Worm (Caenorhabditis elegans) whole organism, late embryonic: ENCODE data around the gene F44A6.3.

Source experiments
- C38D4.7 ChIP-seq: fragments of 200-800 bp; sonication (Bioruptor generic); optimal IDR thresholded peaks from 2 replicates; lab custom pipeline; 2018; ENCODE audit warnings: mild to moderate bottlenecking, missing genetic modification characterization, moderate library complexity, missing compliant biosample characterization
- F13H6.1 ChIP-seq: sonication (generic microtip); optimal IDR thresholded peaks from 2 replicates; lab custom pipeline; 2016; ENCODE audit warnings: missing genetic modification characterization, missing compliant biosample characterization
- Y22D7AL.16 ChIP-seq: sonication (generic microtip); optimal IDR thresholded peaks from 2 replicates; lab custom pipeline; 2016; ENCODE audit warnings: missing genetic modification characterization, missing compliant biosample characterization
- ama-1 ChIP-seq: fragments of 150-350 bp; optimal IDR thresholded peaks from 2 replicates; lab custom pipeline; 2014
- ceh-30 ChIP-seq: fragments of 150-350 bp; optimal IDR thresholded peaks from 2 replicates; lab custom pipeline; 2014; ENCODE audit warnings: missing biosample characterization, missing genetic modification characterization
- dve-1 ChIP-seq: sonication (generic microtip); optimal IDR thresholded peaks from 2 replicates; lab custom pipeline; 2017; ENCODE audit warnings: antibody characterized with exemption, mild to moderate bottlenecking, missing genetic modification characterization, missing compliant biosample characterization
- elt-2 ChIP-seq: sonication (generic microtip); optimal IDR thresholded peaks from 2 replicates; lab custom pipeline; 2016; ENCODE audit warnings: missing genetic modification reagents, missing genetic modification characterization, missing compliant biosample characterization
- fkh-10 ChIP-seq: fragments of 150-350 bp; optimal IDR thresholded peaks from 2 replicates; lab custom pipeline; 2014; ENCODE audit warnings: missing biosample characterization, missing genetic modification reagents, missing genetic modification characterization
- fkh-6 ChIP-seq: sonication (generic microtip); optimal IDR thresholded peaks from 2 replicates; lab custom pipeline; 2016; ENCODE audit warnings: missing genetic modification characterization, missing compliant biosample characterization
- hlh-13 ChIP-seq: fragments of 200-800 bp; sonication (Bioruptor generic); optimal IDR thresholded peaks from 2 replicates; lab custom pipeline; 2018; ENCODE audit warnings: mild to moderate bottlenecking, missing genetic modification characterization, missing compliant biosample characterization
- hlh-8 ChIP-seq: sonication (generic microtip); optimal IDR thresholded peaks from 2 replicates; lab custom pipeline; 2016; ENCODE audit warnings: missing genotype, missing genetic modification characterization, missing compliant biosample characterization
- lin-11 ChIP-seq: fragments of 200-800 bp; sonication (Bioruptor generic); optimal IDR thresholded peaks from 2 replicates; lab custom pipeline; 2018; ENCODE audit warnings: mild to moderate bottlenecking, missing genetic modification characterization, missing compliant biosample characterization
- odd-2 ChIP-seq: sonication (generic microtip); optimal IDR thresholded peaks from 2 replicates; lab custom pipeline; 2017; ENCODE audit warnings: antibody characterized with exemption, mild to moderate bottlenecking, missing genetic modification characterization, missing compliant biosample characterization
- unc-55 ChIP-seq: sonication (generic microtip); optimal IDR thresholded peaks from 2 replicates; lab custom pipeline; 2017; ENCODE audit warnings: missing biosample characterization, missing genetic modification reagents, missing genetic modification characterization

DNA sequence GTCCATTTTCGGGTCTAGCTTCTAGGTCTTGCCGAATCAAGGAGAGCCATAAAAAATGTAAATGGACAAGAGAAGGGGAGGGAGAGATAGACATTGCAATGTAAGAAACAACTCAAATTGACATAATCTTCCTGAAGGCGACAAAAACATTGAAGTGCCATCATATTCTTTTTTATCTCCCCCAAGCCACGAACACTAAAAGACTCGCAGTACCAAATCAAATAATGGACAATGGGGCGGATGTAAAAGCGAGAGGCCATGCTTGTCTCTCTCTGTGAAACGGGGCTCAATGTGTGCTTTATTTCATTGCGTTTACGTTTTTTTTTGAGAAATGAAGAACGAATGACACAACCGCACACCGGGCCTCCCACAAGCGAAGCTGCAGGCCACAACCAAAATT lies 13.3 kb downstream of the F44A6.3 start:
- no peak for TF ChIP-seq fkh-10 (GFP tag; lab: Kevin White, UChicago)
- TF ChIP-seq lin-11 (tag; lab: Kevin White, UChicago) = no peak
- TF ChIP-seq C38D4.7 = no peak
- no peak for TF ChIP-seq hlh-13
- no peak for TF ChIP-seq unc-55 (GFP tag; lab: Kevin White, UChicago)
- no peak for TF ChIP-seq odd-2 (tag; lab: Kevin White, UChicago)
- TF ChIP-seq Y22D7AL.16 = no peak
- TF ChIP-seq elt-2 (tag; lab: Kevin White, UChicago) = no peak
- TF ChIP-seq ama-1 (lab: Kevin White, UChicago) = no peak
- TF ChIP-seq ceh-30 = no peak
- no peak for TF ChIP-seq dve-1
- TF ChIP-seq F13H6.1 = no peak
- no peak for TF ChIP-seq fkh-6 (tag; lab: Kevin White, UChicago)
- TF ChIP-seq hlh-8 (tag; lab: Kevin White, UChicago) = no peak
